Worm (Caenorhabditis elegans) whole organism, mixed stage, embryonic: ENCODE results near the gene srd-44.
A peak's percentile ranks its signal among the peaks of the same experiment; 100 is the strongest.

ENCODE experiments used
- M03D4.4 ChIP-seq: sonication (generic microtip); optimal IDR thresholded peaks from 2 replicates; lab custom pipeline; 2017; ENCODE audit warnings: mild to moderate bottlenecking, missing genetic modification characterization, missing compliant biosample characterization
- bed-3 ChIP-seq: fragments of 200-800 bp; sonication (Bioruptor generic); optimal IDR thresholded peaks from 3 replicates; lab custom pipeline; 2018; ENCODE audit warnings: mild to moderate bottlenecking, missing genetic modification characterization, moderate library complexity, missing compliant biosample characterization
- blmp-1 ChIP-seq: fragments of 150-350 bp; optimal IDR thresholded peaks from 2 replicates; lab custom pipeline; 2014; ENCODE audit warnings: missing biosample characterization, missing genetic modification characterization
- ceh-39 ChIP-seq: fragments of 150-350 bp; optimal IDR thresholded peaks from 2 replicates; lab custom pipeline; 2014; ENCODE audit warnings: missing biosample characterization, missing genetic modification characterization
- ceh-43 ChIP-seq: fragments of 200-800 bp; sonication (Bioruptor generic); optimal IDR thresholded peaks from 2 replicates; lab custom pipeline; 2018; ENCODE audit warnings: mild to moderate bottlenecking, missing genetic modification characterization, moderate library complexity, missing compliant biosample characterization
- ceh-83 ChIP-seq: fragments of 200-800 bp; sonication (Bioruptor generic); optimal IDR thresholded peaks from 2 replicates; lab custom pipeline; 2018; ENCODE audit warnings: mild to moderate bottlenecking, missing genetic modification characterization, missing compliant biosample characterization
- ces-1 ChIP-seq: fragments of 150-350 bp; optimal IDR thresholded peaks from 2 replicates; lab custom pipeline; 2014; ENCODE audit warnings: missing biosample characterization, missing genetic modification reagents, missing genetic modification characterization
- cnd-1 ChIP-seq: fragments of 200-800 bp; sonication (Bioruptor generic); optimal IDR thresholded peaks from 2 replicates; lab custom pipeline; 2018; ENCODE audit warnings: mild to moderate bottlenecking, missing genetic modification characterization, missing compliant biosample characterization
- drap-1 ChIP-seq: fragments of 200-800 bp; sonication (Bioruptor generic); optimal IDR thresholded peaks from 3 replicates; lab custom pipeline; 2018; ENCODE audit warnings: mild to moderate bottlenecking, missing genetic modification characterization, missing compliant biosample characterization
- elt-1 ChIP-seq: sonication (generic microtip); optimal IDR thresholded peaks from 2 replicates; lab custom pipeline; 2017; ENCODE audit warnings: missing genetic modification characterization, mild to moderate bottlenecking, missing compliant biosample characterization, antibody characterized with exemption, moderate library complexity, borderline replicate concordance; ENCODE audit not compliant: insufficient read depth
- elt-3 ChIP-seq: fragments of 150-350 bp; optimal IDR thresholded peaks from 2 replicates; lab custom pipeline; 2014; ENCODE audit warnings: missing biosample characterization, missing genetic modification characterization
- flh-1 ChIP-seq: fragments of 200-800 bp; sonication (Bioruptor generic); optimal IDR thresholded peaks from 2 replicates; lab custom pipeline; 2018; ENCODE audit warnings: mild to moderate bottlenecking, missing genetic modification characterization, moderate library complexity, missing compliant biosample characterization
- ham-2 ChIP-seq: fragments of 200-800 bp; sonication (Bioruptor generic); optimal IDR thresholded peaks from 2 replicates; lab custom pipeline; 2018; ENCODE audit warnings: mild to moderate bottlenecking, missing genetic modification characterization, missing compliant biosample characterization
- hlh-1 ChIP-seq: fragments of 150-350 bp; optimal IDR thresholded peaks from 2 replicates; lab custom pipeline; 2014; ENCODE audit warnings: missing biosample characterization, missing genetic modification reagents, missing genetic modification characterization
- lin-13 ChIP-seq: fragments of 150-350 bp; optimal IDR thresholded peaks from 2 replicates; lab custom pipeline; 2014; ENCODE audit warnings: missing biosample characterization, missing genetic modification characterization
- lin-32 ChIP-seq: fragments of 200-800 bp; sonication (Bioruptor generic); optimal IDR thresholded peaks from 2 replicates; lab custom pipeline; 2018; ENCODE audit warnings: mild to moderate bottlenecking, missing genetic modification characterization, missing compliant biosample characterization
- lsy-2 ChIP-seq: fragments of 150-350 bp; optimal IDR thresholded peaks from 2 replicates; lab custom pipeline; 2014; ENCODE audit warnings: missing biosample characterization, missing genetic modification characterization
- mab-5 ChIP-seq: fragments of 150-350 bp; optimal IDR thresholded peaks from 2 replicates; lab custom pipeline; 2014; ENCODE audit warnings: missing biosample characterization, missing genetic modification characterization
- mep-1 ChIP-seq: fragments of 150-350 bp; optimal IDR thresholded peaks from 2 replicates; lab custom pipeline; 2017; ENCODE audit warnings: missing biosample characterization, missing genetic modification reagents, missing genetic modification characterization, inconsistent platforms
- mls-2 ChIP-seq: sonication (generic microtip); optimal IDR thresholded peaks from 2 replicates; lab custom pipeline; 2016; ENCODE audit warnings: mild to moderate bottlenecking, missing genetic modification characterization, moderate library complexity, missing compliant biosample characterization
- nhr-12 ChIP-seq: fragments of 150-350 bp; optimal IDR thresholded peaks from 2 replicates; lab custom pipeline; 2014; ENCODE audit warnings: missing biosample characterization, missing genetic modification characterization
- nhr-2 ChIP-seq: fragments of 150-350 bp; optimal IDR thresholded peaks from 2 replicates; lab custom pipeline; 2014; ENCODE audit warnings: missing biosample characterization, missing genetic modification characterization
- nhr-237 ChIP-seq: fragments of 150-350 bp; optimal IDR thresholded peaks from 2 replicates; lab custom pipeline; 2014; ENCODE audit warnings: missing biosample characterization, missing genetic modification characterization
- nhr-28 ChIP-seq: fragments of 150-350 bp; optimal IDR thresholded peaks from 2 replicates; lab custom pipeline; 2014; ENCODE audit warnings: missing biosample characterization, missing genetic modification characterization
- nhr-76 ChIP-seq: sonication (generic microtip); optimal IDR thresholded peaks from 2 replicates; lab custom pipeline; 2017; ENCODE audit warnings: missing biosample characterization, missing genetic modification characterization
- pha-4 ChIP-seq: fragments of 150-350 bp; optimal IDR thresholded peaks from 2 replicates; lab custom pipeline; 2018; ENCODE audit warnings: missing biosample characterization, missing genetic modification reagents, missing genetic modification characterization
- sem-2 ChIP-seq: fragments of 200-800 bp; sonication (Bioruptor generic); optimal IDR thresholded peaks from 2 replicates; lab custom pipeline; 2018; ENCODE audit warnings: mild to moderate bottlenecking, missing genetic modification characterization, missing compliant biosample characterization
- snpc-4 ChIP-seq: fragments of 150-350 bp; optimal IDR thresholded peaks from 2 replicates; lab custom pipeline; 2014; ENCODE audit warnings: missing biosample characterization, missing genetic modification characterization
- sptf-1 ChIP-seq: sonication (generic microtip); optimal IDR thresholded peaks from 2 replicates; lab custom pipeline; 2017; ENCODE audit warnings: mild to moderate bottlenecking, missing genetic modification characterization, moderate library complexity, missing compliant biosample characterization
- tbx-8 ChIP-seq: fragments of 200-800 bp; sonication (Bioruptor generic); optimal IDR thresholded peaks from 2 replicates; lab custom pipeline; 2018; ENCODE audit warnings: mild to moderate bottlenecking, missing genetic modification characterization, moderate library complexity, missing compliant biosample characterization
- unc-120 ChIP-seq: sonication (generic microtip); optimal IDR thresholded peaks from 2 replicates; lab custom pipeline; 2017; ENCODE audit warnings: missing genetic modification characterization, missing compliant biosample characterization; ENCODE audit not compliant: poor library complexity, severe bottlenecking
- unc-39 ChIP-seq: fragments of 150-350 bp; optimal IDR thresholded peaks from 2 replicates; lab custom pipeline; 2014; ENCODE audit warnings: missing biosample characterization, missing genetic modification characterization
- unc-62 ChIP-seq: fragments of 150-350 bp; optimal IDR thresholded peaks from 2 replicates; lab custom pipeline; 2014; ENCODE audit warnings: missing biosample characterization, missing genetic modification reagents, missing genetic modification characterization
- zip-8 ChIP-seq: fragments of 150-350 bp; optimal IDR thresholded peaks from 2 replicates; lab custom pipeline; 2014; ENCODE audit warnings: missing biosample characterization, missing genetic modification characterization
- ztf-11 ChIP-seq: fragments of 150-350 bp; optimal IDR thresholded peaks from 2 replicates; lab custom pipeline; 2014; ENCODE audit warnings: missing biosample characterization, missing genetic modification characterization

The srd-44 gene

DNA sequence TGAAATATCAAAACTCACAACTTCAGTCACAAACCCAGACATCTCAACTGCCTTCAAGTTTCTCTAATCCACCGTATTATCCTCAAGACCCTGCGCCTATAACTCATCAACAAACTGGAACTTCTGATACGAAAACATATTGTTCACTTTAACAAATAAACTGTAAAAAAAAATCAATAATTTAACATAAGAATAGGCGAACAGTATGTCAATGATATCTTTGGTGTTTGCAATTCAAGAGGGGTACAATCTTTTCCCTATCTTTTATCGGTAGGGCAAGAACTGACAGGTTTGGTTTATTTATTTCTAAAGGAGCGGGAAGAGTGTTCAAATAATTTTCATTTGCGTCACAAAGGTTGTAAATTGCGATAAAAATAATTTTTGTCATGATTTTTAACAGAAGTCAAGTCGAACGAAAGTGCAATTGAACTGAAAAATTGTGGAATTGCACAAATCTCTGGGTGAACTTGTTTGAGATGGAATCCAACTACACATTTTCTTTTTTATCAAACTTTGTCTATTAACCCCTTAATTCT is 24.8 kb downstream of the srd-44 start:
- TF ChIP-seq snpc-4 = no peak
- TF ChIP-seq blmp-1 (tag; lab: Kevin White, UChicago) = no peak
- TF ChIP-seq nhr-12 (tag; lab: Kevin White, UChicago) = no peak
- no peak for TF ChIP-seq ceh-43 (GFP tag; lab: Kevin White, UChicago)
- TF ChIP-seq nhr-76 (tag; lab: Kevin White, UChicago) = no peak
- TF ChIP-seq ceh-39 (tag; lab: Kevin White, UChicago) = peak; percentile 36
- TF ChIP-seq unc-62 (GFP tag; lab: Kevin White, UChicago) = peak; percentile 61
- peak; percentile 49 for TF ChIP-seq mep-1 (tag; lab: Kevin White, UChicago)
- no peak for TF ChIP-seq M03D4.4 (tag; lab: Kevin White, UChicago)
- no peak for TF ChIP-seq unc-39 (tag; lab: Kevin White, UChicago)
- peak; percentile 21 for TF ChIP-seq nhr-28 (tag; lab: Kevin White, UChicago)
- no peak for TF ChIP-seq cnd-1 (tag; lab: Kevin White, UChicago)
- no peak for TF ChIP-seq flh-1 (GFP tag; lab: Kevin White, UChicago)
- TF ChIP-seq lsy-2 (tag; lab: Kevin White, UChicago) = peak; percentile 81
- TF ChIP-seq lin-32 (GFP tag; lab: Kevin White, UChicago) = no peak
- TF ChIP-seq sptf-1 (tag; lab: Kevin White, UChicago) = no peak
- no peak for TF ChIP-seq ham-2 (GFP tag; lab: Kevin White, UChicago)
- peak; percentile 7 for TF ChIP-seq unc-120 (tag; lab: Kevin White, UChicago)
- TF ChIP-seq tbx-8 = no peak
- TF ChIP-seq ces-1 = peak; percentile 62
- TF ChIP-seq elt-1 (tag; lab: Kevin White, UChicago) = no peak
- TF ChIP-seq hlh-1 (tag; lab: Kevin White, UChicago) = peak; percentile 8
- TF ChIP-seq sem-2 (GFP tag; lab: Kevin White, UChicago) = no peak
- TF ChIP-seq lin-13 (tag; lab: Kevin White, UChicago) = no peak
- TF ChIP-seq ztf-11 (tag; lab: Kevin White, UChicago) = no peak
- TF ChIP-seq mab-5 (tag; lab: Kevin White, UChicago) = peak; percentile 70
- TF ChIP-seq nhr-2 (tag; lab: Kevin White, UChicago) = peak; percentile 30
- no peak for TF ChIP-seq mls-2
- peak; percentile 56 for TF ChIP-seq pha-4 (tag; lab: Kevin White, UChicago)
- TF ChIP-seq nhr-237 (tag; lab: Kevin White, UChicago) = peak; percentile 99
- TF ChIP-seq ceh-83 (GFP tag; lab: Kevin White, UChicago) = no peak
- peak; percentile 63 for TF ChIP-seq drap-1 (GFP tag; lab: Kevin White, UChicago)
- no peak for TF ChIP-seq zip-8 (tag; lab: Kevin White, UChicago)
- no peak for TF ChIP-seq bed-3 (GFP tag; lab: Kevin White, UChicago)
- TF ChIP-seq elt-3 (tag; lab: Kevin White, UChicago) = peak; percentile 67

DNA sequence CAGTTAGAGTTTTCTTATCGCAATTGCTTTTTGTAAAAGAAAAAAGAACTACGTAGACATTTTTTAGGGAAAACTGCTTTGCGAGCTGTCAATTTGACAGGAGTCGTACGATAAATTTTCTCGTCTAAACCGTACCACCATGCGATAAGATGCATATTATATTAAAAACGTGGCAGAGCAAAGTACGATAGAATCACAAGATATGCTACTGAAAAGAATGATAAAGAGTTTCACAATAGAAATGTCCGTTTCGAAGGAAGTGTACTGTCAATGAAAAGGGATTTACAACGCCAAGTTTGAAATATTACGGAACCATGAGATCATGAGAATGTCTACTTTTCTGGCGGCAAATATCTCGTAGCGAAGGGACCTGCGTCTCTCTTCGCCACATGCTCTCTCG is 26.6 kb downstream of the srd-44 start, which contains the start of gene F19H6.5:
Gene F19H6.5 (minus strand): TSS at position 101 of the 400 bp plus-strand sequence.
- TF ChIP-seq mep-1 (tag; lab: Kevin White, UChicago) (no peak), mab-5 (tag; lab: Kevin White, UChicago) (no peak), blmp-1 (tag; lab: Kevin White, UChicago) (no peak), nhr-237 (tag; lab: Kevin White, UChicago) (no peak), elt-1 (tag; lab: Kevin White, UChicago) (no peak), tbx-8 (no peak), lsy-2 (tag; lab: Kevin White, UChicago) (no peak), ces-1 (no peak), lin-32 (GFP tag; lab: Kevin White, UChicago) (no peak), ceh-39 (tag; lab: Kevin White, UChicago) (no peak), flh-1 (GFP tag; lab: Kevin White, UChicago) (no peak), pha-4 (tag; lab: Kevin White, UChicago) (no peak), unc-39 (tag; lab: Kevin White, UChicago) (no peak), ham-2 (GFP tag; lab: Kevin White, UChicago) (no peak), ztf-11 (tag; lab: Kevin White, UChicago) (no peak), nhr-76 (tag; lab: Kevin White, UChicago) (no peak), unc-62 (GFP tag; lab: Kevin White, UChicago) (no peak), ceh-83 (GFP tag; lab: Kevin White, UChicago) (no peak), sem-2 (GFP tag; lab: Kevin White, UChicago) (no peak)
- TF ChIP-seq, all 35 proteins: peak for 0
